Worm (Caenorhabditis elegans): ENCODE measurements around the gene srp-6.

srp-6 gene

ce11 chrV:7416569-7416968 lies 30.7 kb upstream of the srp-6 start:
- no peak for TF ChIP-seq cog-1 (tag; optimal IDR thresholded peaks at IDR 0.05)
- TF ChIP-seq flt-1 (GFP tag; IDR thresholded peaks at IDR 0.05): no peak
- TF ChIP-seq med-1 (GFP tag; optimal IDR thresholded peaks at IDR 0.05; ENCODE audit: insufficient read depth): no peak
- no peak for TF ChIP-seq tab-1 (GFP tag; IDR thresholded peaks at IDR 0.05)
- TF ChIP-seq ztf-29 (GFP tag; IDR thresholded peaks at IDR 0.05): no peak
- TF ChIP-seq ztf-23 (GFP tag; IDR thresholded peaks at IDR 0.05): no peak
- no peak for TF ChIP-seq T22C8.4 (GFP tag; IDR thresholded peaks at IDR 0.05)
- no peak for TF ChIP-seq ref-1 (GFP tag; conservative IDR thresholded peaks at IDR 0.05)
- no peak for TF ChIP-seq klf-2 (GFP tag; conservative IDR thresholded peaks at IDR 0.05)

- TF ChIP-seq klf-2 (GFP tag; conservative IDR thresholded peaks at IDR 0.05): no peak
- TF ChIP-seq ztf-23 (GFP tag; IDR thresholded peaks at IDR 0.05): no peak
- no peak for TF ChIP-seq tab-1 (GFP tag; IDR thresholded peaks at IDR 0.05)
- no peak for TF ChIP-seq ztf-29 (GFP tag; IDR thresholded peaks at IDR 0.05)
- TF ChIP-seq flt-1 (GFP tag; IDR thresholded peaks at IDR 0.05): no peak
Observed at ce11 chrV:7415780-7416428, 30.0 kb upstream of the srp-6 start, which contains the start of gene F18E3.13. Gene F18E3.13 (plus strand): TSS chrV:7416164.

- TF ChIP-seq T22C8.4 (GFP tag; IDR thresholded peaks at IDR 0.05): no peak
- no peak for TF ChIP-seq med-1 (GFP tag; optimal IDR thresholded peaks at IDR 0.05; ENCODE audit: insufficient read depth)
- TF ChIP-seq cog-1 (tag; optimal IDR thresholded peaks at IDR 0.05): no peak
- no peak for TF ChIP-seq ref-1 (GFP tag; conservative IDR thresholded peaks at IDR 0.05)
- TF ChIP-seq tab-1 (GFP tag; IDR thresholded peaks at IDR 0.05): no peak
- no peak for TF ChIP-seq ztf-29 (GFP tag; IDR thresholded peaks at IDR 0.05)
- TF ChIP-seq ztf-23 (GFP tag; IDR thresholded peaks at IDR 0.05): no peak
- no peak for TF ChIP-seq klf-2 (GFP tag; conservative IDR thresholded peaks at IDR 0.05)
- TF ChIP-seq flt-1 (GFP tag; IDR thresholded peaks at IDR 0.05): no peak
Observed at ce11 chrV:7414909-7415308, 29.0 kb upstream of the srp-6 start, which contains the start of gene F18E3.12. Gene F18E3.12 (plus strand): TSS chrV:7414985.

- TF ChIP-seq ztf-23 (GFP tag; IDR thresholded peaks at IDR 0.05): no peak
- TF ChIP-seq cog-1 (tag; optimal IDR thresholded peaks at IDR 0.05): no peak
- TF ChIP-seq flt-1 (GFP tag; IDR thresholded peaks at IDR 0.05): no peak
- no peak for TF ChIP-seq ref-1 (GFP tag; conservative IDR thresholded peaks at IDR 0.05)
- no peak for TF ChIP-seq med-1 (GFP tag; optimal IDR thresholded peaks at IDR 0.05; ENCODE audit: insufficient read depth)
- TF ChIP-seq tab-1 (GFP tag; IDR thresholded peaks at IDR 0.05): no peak
- TF ChIP-seq ztf-29 (GFP tag; IDR thresholded peaks at IDR 0.05): no peak
- TF ChIP-seq T22C8.4 (GFP tag; IDR thresholded peaks at IDR 0.05): no peak
- no peak for TF ChIP-seq klf-2 (GFP tag; conservative IDR thresholded peaks at IDR 0.05)
Observed at ce11 chrV:7413107-7413774, 27.3 kb upstream of the srp-6 start, which contains the start of gene F18E3.11. Gene F18E3.11 (plus strand): TSS chrV:7413482.

ce11 chrV:7411695-7412094 lies 25.8 kb upstream of the srp-6 start, which contains the start of gene str-41:
Gene str-41 (plus strand): TSS chrV:7411995.
- TF ChIP-seq ref-1 (GFP tag; conservative IDR thresholded peaks at IDR 0.05): no peak
- no peak for TF ChIP-seq cog-1 (tag; optimal IDR thresholded peaks at IDR 0.05)
- TF ChIP-seq tab-1 (GFP tag; IDR thresholded peaks at IDR 0.05): no peak
- no peak for TF ChIP-seq med-1 (GFP tag; optimal IDR thresholded peaks at IDR 0.05; ENCODE audit: insufficient read depth)
- TF ChIP-seq T22C8.4 (GFP tag; IDR thresholded peaks at IDR 0.05): no peak

ce11 chrV:7409599-7409998 lies 23.7 kb upstream of the srp-6 start, which contains the start of gene R13D7.2:
Gene R13D7.2 (plus strand): TSS chrV:7409899.
- no peak for TF ChIP-seq tab-1 (GFP tag; IDR thresholded peaks at IDR 0.05)
- no peak for TF ChIP-seq ref-1 (GFP tag; conservative IDR thresholded peaks at IDR 0.05)
- TF ChIP-seq cog-1 (tag; optimal IDR thresholded peaks at IDR 0.05): no peak
- TF ChIP-seq ztf-23 (GFP tag; IDR thresholded peaks at IDR 0.05): no peak
- no peak for TF ChIP-seq klf-2 (GFP tag; conservative IDR thresholded peaks at IDR 0.05)
- TF ChIP-seq ztf-29 (GFP tag; IDR thresholded peaks at IDR 0.05): no peak
- TF ChIP-seq flt-1 (GFP tag; IDR thresholded peaks at IDR 0.05): no peak
- TF ChIP-seq T22C8.4 (GFP tag; IDR thresholded peaks at IDR 0.05): no peak
- no peak for TF ChIP-seq med-1 (GFP tag; optimal IDR thresholded peaks at IDR 0.05; ENCODE audit: insufficient read depth)

ce11 chrV:7408520-7408919 lies 22.6 kb upstream of the srp-6 start, which contains the start of gene srt-6:
Gene srt-6 (minus strand): TSS chrV:7408814.
- TF ChIP-seq ztf-29 (GFP tag; IDR thresholded peaks at IDR 0.05) (no peak), ztf-23 (GFP tag; IDR thresholded peaks at IDR 0.05) (no peak), tab-1 (GFP tag; IDR thresholded peaks at IDR 0.05) (no peak), T22C8.4 (GFP tag; IDR thresholded peaks at IDR 0.05) (no peak), cog-1 (tag; optimal IDR thresholded peaks at IDR 0.05) (no peak), ref-1 (GFP tag; conservative IDR thresholded peaks at IDR 0.05) (no peak), klf-2 (GFP tag; conservative IDR thresholded peaks at IDR 0.05) (no peak), flt-1 (GFP tag; IDR thresholded peaks at IDR 0.05) (no peak), med-1 (GFP tag; optimal IDR thresholded peaks at IDR 0.05; ENCODE audit: insufficient read depth) (no peak)

- TF ChIP-seq klf-2 (GFP tag; conservative IDR thresholded peaks at IDR 0.05): no peak
- TF ChIP-seq flt-1 (GFP tag; IDR thresholded peaks at IDR 0.05): no peak
- TF ChIP-seq ztf-29 (GFP tag; IDR thresholded peaks at IDR 0.05): no peak
- no peak for TF ChIP-seq ref-1 (GFP tag; conservative IDR thresholded peaks at IDR 0.05)
- no peak for TF ChIP-seq cog-1 (tag; optimal IDR thresholded peaks at IDR 0.05)
- TF ChIP-seq med-1 (GFP tag; optimal IDR thresholded peaks at IDR 0.05; ENCODE audit: insufficient read depth): no peak
- no peak for TF ChIP-seq T22C8.4 (GFP tag; IDR thresholded peaks at IDR 0.05)
- no peak for TF ChIP-seq ztf-23 (GFP tag; IDR thresholded peaks at IDR 0.05)
- TF ChIP-seq tab-1 (GFP tag; IDR thresholded peaks at IDR 0.05): no peak
Observed at ce11 chrV:7403501-7403900, 17.6 kb upstream of the srp-6 start.

- no peak for TF ChIP-seq ztf-23 (GFP tag; IDR thresholded peaks at IDR 0.05)
- no peak for TF ChIP-seq ztf-29 (GFP tag; IDR thresholded peaks at IDR 0.05)
Observed at ce11 chrV:7402355-7402754, 16.5 kb upstream of the srp-6 start, which contains the start of gene srj-13. Gene srj-13 (plus strand): TSS chrV:7402655.
